1 fruit fly cellular context compared by ENCODE assay signal in the genomic region with DNA sequence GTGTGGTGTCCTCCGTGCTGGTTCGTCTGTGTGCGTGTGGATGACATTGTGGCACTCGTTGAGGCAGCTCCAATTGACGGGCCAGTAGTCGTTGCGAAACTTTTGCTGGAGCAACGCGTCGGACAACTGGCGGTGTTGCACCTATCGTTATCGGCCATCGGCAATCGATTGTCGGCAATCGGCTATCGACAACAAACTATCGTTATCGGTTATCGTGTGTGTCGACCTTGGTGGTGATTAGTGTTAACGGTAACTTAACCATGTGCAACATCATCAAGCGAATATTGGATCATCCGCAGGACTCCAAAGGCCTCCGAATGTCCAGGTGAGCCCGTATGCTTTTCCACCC.
TF ChIP-seq lines count a peak whose summit lies in the region.

A gene (plus strand): TSS at position 119 of the 349 bp plus-strand sequence.

TF ChIP-seq in whole organism, embryonic, 481 proteins besides CTCF, POLR2A, EP300 and RAD21 (continued from another document and continues in another):
- TF ChIP-seq crc (GFP tag; optimal IDR thresholded peaks at IDR 0.05; lab: Kevin White, UChicago): no peak
- TF ChIP-seq ap (GFP tag; IDR thresholded peaks at IDR 0.05; lab: Robert Waterston, UW): no peak
- TF ChIP-seq tx (GFP tag; optimal IDR thresholded peaks at IDR 0.05; lab: Kevin White, UChicago): no peak
- TF ChIP-seq CG10462 (GFP tag; optimal IDR thresholded peaks at IDR 0.05; lab: Kevin White, UChicago): no peak
- TF ChIP-seq CG33213 (GFP tag; optimal IDR thresholded peaks at IDR 0.05; lab: Kevin White, UChicago): no peak
- no peak for TF ChIP-seq CG8290 (GFP tag; optimal IDR thresholded peaks at IDR 0.05; lab: Kevin White, UChicago)
- TF ChIP-seq CG8290 (tag; optimal IDR thresholded peaks at IDR 0.05; lab: Kevin White, UChicago): peak in 1 of 2 experiments; percentile 36
- peak; percentile 41; the same call in 2 of the 3 replicates for TF ChIP-seq Doc3 (GFP tag; IDR thresholded peaks at IDR 0.05; lab: Robert Waterston, UW; ENCODE audit: partially characterized antibody)
- no peak for TF ChIP-seq bab2 (GFP tag; optimal IDR thresholded peaks at IDR 0.05; lab: Kevin White, UChicago)
- TF ChIP-seq dmrt99B (tag; optimal IDR thresholded peaks at IDR 0.05; lab: Kevin White, UChicago): no peak
- no peak for TF ChIP-seq usp (GFP tag; optimal IDR thresholded peaks at IDR 0.05; lab: Kevin White, UChicago)
- TF ChIP-seq corto (GFP tag; optimal IDR thresholded peaks at IDR 0.05; lab: Kevin White, UChicago): no peak
- no peak for TF ChIP-seq CG16779 (GFP tag; IDR thresholded peaks at IDR 0.05; lab: Robert Waterston, UW)
- TF ChIP-seq CG12299 (tag; optimal IDR thresholded peaks at IDR 0.05; lab: Kevin White, UChicago): no peak
- no peak for TF ChIP-seq ATbp (GFP tag; optimal IDR thresholded peaks at IDR 0.05; lab: Kevin White, UChicago)
- peak; percentile 75 for TF ChIP-seq CG6791 (GFP tag; IDR thresholded peaks at IDR 0.05; lab: Robert Waterston, UW; ENCODE audit: partially characterized antibody)
- no peak for TF ChIP-seq CG1024 (GFP tag; IDR thresholded peaks at IDR 0.05; lab: Robert Waterston, UW)
- no peak for TF ChIP-seq otp (GFP tag; IDR thresholded peaks at IDR 0.05; lab: Robert Waterston, UW)
- no peak for TF ChIP-seq gcm2 (GFP tag; optimal IDR thresholded peaks at IDR 0.05; lab: Kevin White, UChicago)
- TF ChIP-seq Dp (GFP tag; optimal IDR thresholded peaks at IDR 0.05; lab: Kevin White, UChicago): no peak
- no peak for TF ChIP-seq CG1792 (GFP tag; optimal IDR thresholded peaks at IDR 0.05; lab: Kevin White, UChicago)
- no peak for TF ChIP-seq ftz-f1 (GFP tag; optimal IDR thresholded peaks at IDR 0.05; lab: Kevin White, UChicago)
- TF ChIP-seq mam (GFP tag; optimal IDR thresholded peaks at IDR 0.05; lab: Kevin White, UChicago): no peak
- TF ChIP-seq Scr (GFP tag; IDR thresholded peaks at IDR 0.05; lab: Robert Waterston, UW; ENCODE audit: partially characterized antibody): peak; percentile 66
- no peak for TF ChIP-seq pho (GFP tag; optimal IDR thresholded peaks at IDR 0.05; lab: Kevin White, UChicago)
- TF ChIP-seq CG17802 (tag; optimal IDR thresholded peaks at IDR 0.05; lab: Kevin White, UChicago): no peak
- no peak for TF ChIP-seq emc (GFP tag; optimal IDR thresholded peaks at IDR 0.05; lab: Kevin White, UChicago)
- no peak for TF ChIP-seq CG11560 (tag; IDR thresholded peaks at IDR 0.05; lab: Robert Waterston, UW)
- TF ChIP-seq CG15269 (tag; optimal IDR thresholded peaks at IDR 0.05; lab: Kevin White, UChicago): no peak
- TF ChIP-seq Bgb (GFP tag; IDR thresholded peaks at IDR 0.05; lab: Robert Waterston, UW; ENCODE audit: partially characterized antibody): peak; percentile 69
- TF ChIP-seq CG12659 (GFP tag; optimal IDR thresholded peaks at IDR 0.05; lab: Kevin White, UChicago): no peak
- TF ChIP-seq Opbp (GFP tag; IDR thresholded peaks at IDR 0.05; lab: Robert Waterston, UW; ENCODE audit: partially characterized antibody): peak; percentile 72; the same call in 2 of the 3 replicates
- TF ChIP-seq D19B (GFP tag; optimal IDR thresholded peaks at IDR 0.05; lab: Kevin White, UChicago): no peak
- peak; percentile 80 for TF ChIP-seq HLH4C (GFP tag; IDR thresholded peaks at IDR 0.05; lab: Robert Waterston, UW; ENCODE audit: partially characterized antibody)
- TF ChIP-seq vnd (GFP tag; IDR thresholded peaks at IDR 0.05; lab: Robert Waterston, UW; ENCODE audit: partially characterized antibody): peak; percentile 52; the same call in 2 of the 3 replicates
- TF ChIP-seq vfl (GFP tag; optimal IDR thresholded peaks at IDR 0.05; lab: Kevin White, UChicago): no peak
- no peak for TF ChIP-seq Lhr (GFP tag; optimal IDR thresholded peaks at IDR 0.05; lab: Kevin White, UChicago)
- no peak for TF ChIP-seq CG5180 (GFP tag; optimal IDR thresholded peaks at IDR 0.05; lab: Kevin White, UChicago)
- TF ChIP-seq CG5245 (GFP tag; optimal IDR thresholded peaks at IDR 0.05; lab: Kevin White, UChicago): no peak
- no peak for TF ChIP-seq CG4617 (GFP tag; optimal IDR thresholded peaks at IDR 0.05; lab: Kevin White, UChicago; ENCODE audit: borderline replicate concordance)
- TF ChIP-seq CG18619 (GFP tag; optimal IDR thresholded peaks at IDR 0.05; lab: Kevin White, UChicago): no peak
- no peak for TF ChIP-seq CG8478 (optimal IDR thresholded peaks at IDR 0.05; lab: Kevin White, UChicago)
- TF ChIP-seq HmgD (GFP tag; optimal IDR thresholded peaks at IDR 0.05; lab: Kevin White, UChicago): no peak
- no peak for TF ChIP-seq aop (GFP tag; IDR thresholded peaks at IDR 0.05; lab: Robert Waterston, UW)
- peak; percentile 46 for TF ChIP-seq Deaf1 (tag; optimal IDR thresholded peaks at IDR 0.05; lab: Kevin White, UChicago)
- TF ChIP-seq esg (GFP tag; conservative IDR thresholded peaks at IDR 0.05; lab: Robert Waterston, UW): no peak
- no peak for TF ChIP-seq H2.0 (GFP tag; IDR thresholded peaks at IDR 0.05; lab: Robert Waterston, UW)
- no peak for TF ChIP-seq br (optimal IDR thresholded peaks at IDR 0.05; lab: Kevin White, UChicago)
- no peak for TF ChIP-seq HLH3B (GFP tag; IDR thresholded peaks at IDR 0.05; lab: Robert Waterston, UW)
- no peak for TF ChIP-seq row (GFP tag; IDR thresholded peaks at IDR 0.05; lab: Robert Waterston, UW)
- TF ChIP-seq hkb (optimal IDR thresholded peaks at IDR 0.05; lab: Kevin White, UChicago): no peak
- TF ChIP-seq hkb (GFP tag; IDR thresholded peaks at IDR 0.05; lab: Robert Waterston, UW): no peak
- TF ChIP-seq CG10321 (GFP tag; IDR thresholded peaks at IDR 0.05; lab: Robert Waterston, UW): no peak
- TF ChIP-seq nerfin-1 (tag; optimal IDR thresholded peaks at IDR 0.05; lab: Kevin White, UChicago): no peak
- TF ChIP-seq dysf (GFP tag; IDR thresholded peaks at IDR 0.05; lab: Robert Waterston, UW): no peak
- TF ChIP-seq Nf-YA (GFP tag; IDR thresholded peaks at IDR 0.05; lab: Robert Waterston, UW): no peak
- TF ChIP-seq da (GFP tag; optimal IDR thresholded peaks at IDR 0.05; lab: Kevin White, UChicago): no peak
- TF ChIP-seq Sox102F (GFP tag; optimal IDR thresholded peaks at IDR 0.05; lab: Kevin White, UChicago): no peak
- no peak for TF ChIP-seq insv (GFP tag; optimal IDR thresholded peaks at IDR 0.05; lab: Kevin White, UChicago)
- no peak for TF ChIP-seq CG3065 (GFP tag; optimal IDR thresholded peaks at IDR 0.05; lab: Kevin White, UChicago)
- TF ChIP-seq CG15011 (GFP tag; optimal IDR thresholded peaks at IDR 0.05; lab: Kevin White, UChicago): no peak
- TF ChIP-seq CG18262 (tag; optimal IDR thresholded peaks at IDR 0.05; lab: Kevin White, UChicago): no peak
- peak; percentile 63; the same call in 1 of the 2 replicates for TF ChIP-seq nerfin-2 (GFP tag; IDR thresholded peaks at IDR 0.05; lab: Robert Waterston, UW; ENCODE audit: partially characterized antibody)
- no peak for TF ChIP-seq CG11093 (GFP tag; IDR thresholded peaks at IDR 0.05; lab: Robert Waterston, UW)
- TF ChIP-seq her (GFP tag; optimal IDR thresholded peaks at IDR 0.05; lab: Kevin White, UChicago): no peak
- TF ChIP-seq abd-A (tag; optimal IDR thresholded peaks at IDR 0.05; lab: Kevin White, UChicago): no peak
- no peak for TF ChIP-seq Fer2 (tag; optimal IDR thresholded peaks at IDR 0.05; lab: Kevin White, UChicago)
- no peak for TF ChIP-seq odd (GFP tag; optimal IDR thresholded peaks at IDR 0.05; lab: Kevin White, UChicago)
- no peak for TF ChIP-seq sug (tag; optimal IDR thresholded peaks at IDR 0.05; lab: Kevin White, UChicago)
- TF ChIP-seq ase (GFP tag; IDR thresholded peaks at IDR 0.05; lab: Robert Waterston, UW): no peak
- no peak for TF ChIP-seq CG3995 (GFP tag; optimal IDR thresholded peaks at IDR 0.05; lab: Kevin White, UChicago)
- no peak for TF ChIP-seq Abd-B (GFP tag; optimal IDR thresholded peaks at IDR 0.05; lab: Kevin White, UChicago)
- TF ChIP-seq CG17568 (GFP tag; optimal IDR thresholded peaks at IDR 0.05; lab: Kevin White, UChicago): no peak
- peak; percentile 55 for TF ChIP-seq amos (GFP tag; IDR thresholded peaks at IDR 0.05; lab: Robert Waterston, UW; ENCODE audit: partially characterized antibody)
- TF ChIP-seq NK7.1 (GFP tag; optimal IDR thresholded peaks at IDR 0.05; lab: Kevin White, UChicago): no peak
- TF ChIP-seq Hr51 (GFP tag; optimal IDR thresholded peaks at IDR 0.05; lab: Kevin White, UChicago): no peak
- TF ChIP-seq cad (GFP tag; optimal IDR thresholded peaks at IDR 0.05; lab: Kevin White, UChicago): no peak
- TF ChIP-seq CG6854 (GFP tag; optimal IDR thresholded peaks at IDR 0.05; lab: Kevin White, UChicago): no peak
- TF ChIP-seq CG7928 (GFP tag; optimal IDR thresholded peaks at IDR 0.05; lab: Kevin White, UChicago): no peak
- no peak for TF ChIP-seq B-H1 (GFP tag; IDR thresholded peaks at IDR 0.05; lab: Robert Waterston, UW)
- no peak for TF ChIP-seq tio (GFP tag; optimal IDR thresholded peaks at IDR 0.05; lab: Kevin White, UChicago)
- TF ChIP-seq btn (GFP tag; optimal IDR thresholded peaks at IDR 0.05; lab: Kevin White, UChicago): no peak
- TF ChIP-seq dpn (GFP tag; optimal IDR thresholded peaks at IDR 0.05; lab: Kevin White, UChicago): no peak
- TF ChIP-seq ato (GFP tag; IDR thresholded peaks at IDR 0.05; lab: Robert Waterston, UW; ENCODE audit: partially characterized antibody): peak; percentile 64
- TF ChIP-seq p53 (GFP tag; optimal IDR thresholded peaks at IDR 0.05; lab: Kevin White, UChicago): no peak
- TF ChIP-seq CG7963 (GFP tag; IDR thresholded peaks at IDR 0.05; lab: Robert Waterston, UW; ENCODE audit: partially characterized antibody): peak; percentile 66; the same call in 2 of the 3 replicates
- TF ChIP-seq CG1603 (tag; optimal IDR thresholded peaks at IDR 0.05; lab: Kevin White, UChicago): no peak
- TF ChIP-seq bbx (GFP tag; IDR thresholded peaks at IDR 0.05; lab: Robert Waterston, UW; ENCODE audit: partially characterized antibody): peak; percentile 77
- no peak for TF ChIP-seq scrt (GFP tag; optimal IDR thresholded peaks at IDR 0.05; lab: Kevin White, UChicago)
- TF ChIP-seq Chrac-16 (GFP tag; optimal IDR thresholded peaks at IDR 0.05; lab: Kevin White, UChicago): no peak
- no peak for TF ChIP-seq org-1 (GFP tag; optimal IDR thresholded peaks at IDR 0.05; lab: Kevin White, UChicago)
- TF ChIP-seq CG14860 (GFP tag; IDR thresholded peaks at IDR 0.05; lab: Robert Waterston, UW; ENCODE audit: partially characterized antibody): peak; percentile 65
- TF ChIP-seq CG42726 (GFP tag; IDR thresholded peaks at IDR 0.05; lab: Robert Waterston, UW; ENCODE audit: partially characterized antibody): no peak
- TF ChIP-seq fd64A (GFP tag; optimal IDR thresholded peaks at IDR 0.05; lab: Kevin White, UChicago): no peak
- no peak for TF ChIP-seq tgo (GFP tag; IDR thresholded peaks at IDR 0.05; lab: Robert Waterston, UW)
- TF ChIP-seq Jarid2 (GFP tag; optimal IDR thresholded peaks at IDR 0.05; lab: Kevin White, UChicago): peak; percentile 56
- no peak for TF ChIP-seq CG1647 (GFP tag; optimal IDR thresholded peaks at IDR 0.05; lab: Kevin White, UChicago)
- TF ChIP-seq jing (GFP tag; optimal IDR thresholded peaks at IDR 0.05; lab: Kevin White, UChicago): no peak
- no peak for TF ChIP-seq fd3F (GFP tag; optimal IDR thresholded peaks at IDR 0.05; lab: Kevin White, UChicago)
- TF ChIP-seq Xbp1 (GFP tag; optimal IDR thresholded peaks at IDR 0.05; lab: Kevin White, UChicago): no peak
- TF ChIP-seq fru (optimal IDR thresholded peaks at IDR 0.05; lab: Kevin White, UChicago): no peak
- TF ChIP-seq ttk (GFP tag; IDR thresholded peaks at IDR 0.05; lab: Robert Waterston, UW): no peak
- no peak for TF ChIP-seq CG4424 (GFP tag; optimal IDR thresholded peaks at IDR 0.05; lab: Kevin White, UChicago)
- TF ChIP-seq grau (tag; optimal IDR thresholded peaks at IDR 0.05; lab: Kevin White, UChicago): no peak
- TF ChIP-seq CG17829 (tag; optimal IDR thresholded peaks at IDR 0.05; lab: Kevin White, UChicago): no peak
- TF ChIP-seq Dll (GFP tag; IDR thresholded peaks at IDR 0.05; lab: Robert Waterston, UW; ENCODE audit: partially characterized antibody): peak; percentile 64
- TF ChIP-seq CkIIα-i1 (GFP tag; IDR thresholded peaks at IDR 0.05; lab: Robert Waterston, UW): no peak
- TF ChIP-seq NC2α (GFP tag; optimal IDR thresholded peaks at IDR 0.05; lab: Kevin White, UChicago): no peak
- TF ChIP-seq nmo (GFP tag; optimal IDR thresholded peaks at IDR 0.05; lab: Kevin White, UChicago): no peak
- no peak for TF ChIP-seq CG7372 (GFP tag; IDR thresholded peaks at IDR 0.05; lab: Robert Waterston, UW)
- no peak for TF ChIP-seq CG7839 (tag; optimal IDR thresholded peaks at IDR 0.05; lab: Kevin White, UChicago)
- TF ChIP-seq CG4820 (GFP tag; optimal IDR thresholded peaks at IDR 0.05; lab: Kevin White, UChicago): no peak
- no peak for TF ChIP-seq kni (GFP tag; optimal IDR thresholded peaks at IDR 0.05; lab: Kevin White, UChicago)
- no peak for TF ChIP-seq luna (GFP tag; optimal IDR thresholded peaks at IDR 0.05; lab: Kevin White, UChicago)
- TF ChIP-seq Adf1 (GFP tag; IDR thresholded peaks at IDR 0.05; lab: Robert Waterston, UW): no peak
- 0 out of 3 replicates have a peak, but pooled peaks have one; percentile 20 for TF ChIP-seq CG3726 (GFP tag; IDR thresholded peaks at IDR 0.05; lab: Robert Waterston, UW)
- TF ChIP-seq CG2129 (GFP tag; IDR thresholded peaks at IDR 0.05; lab: Robert Waterston, UW; ENCODE audit: partially characterized antibody): 0 out of 2 replicates have a peak, but pooled peaks have one; percentile 18
- TF ChIP-seq PHDP (tag; optimal IDR thresholded peaks at IDR 0.05; lab: Kevin White, UChicago): no peak
- TF ChIP-seq slp2 (GFP tag; optimal IDR thresholded peaks at IDR 0.05; lab: Kevin White, UChicago): no peak
- TF ChIP-seq Ets97D (GFP tag; optimal IDR thresholded peaks at IDR 0.05; lab: Kevin White, UChicago): no peak
- TF ChIP-seq mld (GFP tag; IDR thresholded peaks at IDR 0.05; lab: Robert Waterston, UW; ENCODE audit: partially characterized antibody): peak; percentile 58; the same call in 2 of the 3 replicates
- no peak for TF ChIP-seq lola (GFP tag; optimal IDR thresholded peaks at IDR 0.05; lab: Kevin White, UChicago)
- TF ChIP-seq Bteb2 (GFP tag; optimal IDR thresholded peaks at IDR 0.05; lab: Kevin White, UChicago): no peak
- no peak for TF ChIP-seq CG4282 (GFP tag; optimal IDR thresholded peaks at IDR 0.05; lab: Kevin White, UChicago)
- no peak for TF ChIP-seq ro (GFP tag; IDR thresholded peaks at IDR 0.05; lab: Robert Waterston, UW)
- no peak for TF ChIP-seq prd (optimal IDR thresholded peaks at IDR 0.05; lab: Kevin White, UChicago)
- TF ChIP-seq prd (GFP tag; IDR thresholded peaks at IDR 0.05; lab: Robert Waterston, UW): no peak
- no peak for TF ChIP-seq CG32532 (GFP tag; IDR thresholded peaks at IDR 0.05; lab: Robert Waterston, UW)
- TF ChIP-seq Asciz (GFP tag; optimal IDR thresholded peaks at IDR 0.05; lab: Kevin White, UChicago): no peak
- no peak for TF ChIP-seq sima (GFP tag; optimal IDR thresholded peaks at IDR 0.05; lab: Kevin White, UChicago)
